Worm (Caenorhabditis elegans) whole organism, late embryonic: ENCODE results near the gene znf-474.

Experiments used
- F13H6.1 ChIP-seq: sonication (generic microtip); optimal IDR thresholded peaks from 2 replicates; lab custom pipeline; 2016; ENCODE audit warnings: missing genetic modification characterization, missing compliant biosample characterization
- ama-1 ChIP-seq: fragments of 150-350 bp; optimal IDR thresholded peaks from 2 replicates; lab custom pipeline; 2014
- ceh-18 ChIP-seq: sonication (generic microtip); optimal IDR thresholded peaks from 2 replicates; lab custom pipeline; 2016; ENCODE audit warnings: missing genetic modification characterization, missing compliant biosample characterization
- ceh-34 ChIP-seq: sonication (generic microtip); optimal IDR thresholded peaks from 2 replicates; lab custom pipeline; 2016; ENCODE audit warnings: mild to moderate bottlenecking, missing genetic modification characterization, missing compliant biosample characterization
- ceh-45 ChIP-seq: fragments of 200-800 bp; sonication (Bioruptor generic); IDR thresholded peaks from 2 replicates; pipeline ENCODE4 v1.3.6; 2022; ENCODE audit warnings: missing genetic modification reagents, missing genetic modification characterization, missing compliant biosample characterization
- fax-1 ChIP-seq: sonication (generic microtip); optimal IDR thresholded peaks from 2 replicates; lab custom pipeline; 2016; ENCODE audit warnings: missing genotype, missing genetic modification characterization, missing compliant biosample characterization
- fkh-10 ChIP-seq: fragments of 150-350 bp; optimal IDR thresholded peaks from 2 replicates; lab custom pipeline; 2014; ENCODE audit warnings: missing biosample characterization, missing genetic modification reagents, missing genetic modification characterization
- hlh-13 ChIP-seq: fragments of 200-800 bp; sonication (Bioruptor generic); optimal IDR thresholded peaks from 2 replicates; lab custom pipeline; 2018; ENCODE audit warnings: mild to moderate bottlenecking, missing genetic modification characterization, missing compliant biosample characterization
- lin-11 ChIP-seq: fragments of 200-800 bp; sonication (Bioruptor generic); optimal IDR thresholded peaks from 2 replicates; lab custom pipeline; 2018; ENCODE audit warnings: mild to moderate bottlenecking, missing genetic modification characterization, missing compliant biosample characterization
- nhr-11 ChIP-seq: fragments of 150-350 bp; optimal IDR thresholded peaks from 2 replicates; lab custom pipeline; 2014; ENCODE audit warnings: missing biosample characterization, missing genetic modification characterization
- pat-9 ChIP-seq: fragments of 200-800 bp; sonication (Bioruptor generic); optimal IDR thresholded peaks from 2 replicates; lab custom pipeline; 2018; ENCODE audit warnings: mild to moderate bottlenecking, missing genetic modification characterization, moderate library complexity, missing compliant biosample characterization
- pax-1 ChIP-seq: fragments of 150-350 bp; optimal IDR thresholded peaks from 2 replicates; lab custom pipeline; 2014; ENCODE audit warnings: missing biosample characterization, missing genetic modification characterization
- sox-2 ChIP-seq: fragments of 200-800 bp; sonication (Bioruptor generic); IDR thresholded peaks from 2 replicates; pipeline ENCODE4 v1.3.6; 2022; ENCODE audit warnings: missing genetic modification reagents, missing genetic modification characterization, missing compliant biosample characterization
- tbx-2 ChIP-seq: sonication (generic microtip); optimal IDR thresholded peaks from 2 replicates; lab custom pipeline; 2016; ENCODE audit warnings: missing genetic modification characterization, missing compliant biosample characterization

ce11 chrX:12200577-12200976, 50.9 kb downstream of the znf-474 start:
- no peak for TF ChIP-seq fax-1
- TF ChIP-seq ceh-45 = no peak
- no peak for TF ChIP-seq F13H6.1 (tag; lab: Kevin White, UChicago)
- no peak for TF ChIP-seq ceh-34 (tag; lab: Kevin White, UChicago)
- TF ChIP-seq ceh-18 (tag; lab: Kevin White, UChicago) = no peak
- TF ChIP-seq fkh-10 (GFP tag; lab: Kevin White, UChicago) = no peak
- TF ChIP-seq pat-9 (tag; lab: Kevin White, UChicago) = no peak
- TF ChIP-seq nhr-11 (tag; lab: Kevin White, UChicago) = no peak
- no peak for TF ChIP-seq lin-11
- no peak for TF ChIP-seq ama-1 (lab: Kevin White, UChicago)
- TF ChIP-seq pax-1 (tag; lab: Kevin White, UChicago) = no peak
- TF ChIP-seq hlh-13 (GFP tag; lab: Kevin White, UChicago) = no peak
- no peak for TF ChIP-seq sox-2 (GFP tag; lab: Robert Waterston, UW)
- no peak for TF ChIP-seq tbx-2 (tag; lab: Kevin White, UChicago)
